Worm (Caenorhabditis elegans) whole organism, L4 larva: Measurements from ENCODE around the gene gcy-4.

Source experiments
- ces-1 ChIP-seq: fragments of 150-350 bp; sonication (generic microtip); optimal IDR thresholded peaks from 4 replicates; lab custom pipeline; 2014; ENCODE audit warnings: missing biosample characterization, missing genetic modification reagents, missing genetic modification characterization
- nhr-111 ChIP-seq: fragments of 200-800 bp; sonication (Bioruptor generic); optimal IDR thresholded peaks from 2 replicates; lab custom pipeline; 2018; ENCODE audit warnings: mild to moderate bottlenecking, missing genetic modification characterization, missing compliant biosample characterization

DNA sequence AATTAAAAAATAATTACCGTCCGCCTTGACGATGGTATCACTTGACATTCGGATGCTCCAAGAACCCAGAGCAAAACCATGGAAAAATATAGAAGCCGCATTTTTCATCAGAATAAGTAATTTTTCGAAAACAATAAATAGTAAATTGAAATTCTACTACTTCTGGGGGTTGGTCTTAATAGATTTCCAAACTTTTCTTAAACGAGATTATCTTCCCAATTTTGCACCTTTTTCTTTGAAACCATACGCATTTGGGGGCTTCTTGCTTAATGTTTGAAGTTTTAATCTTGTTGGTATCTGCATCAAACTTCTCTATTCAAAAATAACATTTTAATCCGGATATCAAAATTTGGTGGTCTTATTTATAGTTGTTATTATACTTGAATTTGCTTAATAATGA, 7.5 kb upstream of the gcy-4 start, which contains the start of gene gcy-5:
- TF ChIP-seq nhr-111 (GFP tag; lab: Kevin White, UChicago) (no peak), ces-1 (GFP tag; lab: Kevin White, UChicago) (no peak)
